Worm (Caenorhabditis elegans): ENCODE results near the gene hmit-1.2.

ce11 chrV:18506772-18507171, 17.8 kb upstream of the hmit-1.2 start:
- TF ChIP-seq hmg-11 (tag; optimal IDR thresholded peaks at IDR 0.05) (no peak), unc-62 (GFP tag; optimal IDR thresholded peaks at IDR 0.05) (no peak), nhr-28 (tag; optimal IDR thresholded peaks at IDR 0.05) (no peak), mml-1 (tag; optimal IDR thresholded peaks at IDR 0.05) (no peak), snpc-4 (tag; optimal IDR thresholded peaks at IDR 0.05) (no peak), fos-1 (tag; optimal IDR thresholded peaks at IDR 0.05) (no peak), ZK546.5 (tag; optimal IDR thresholded peaks at IDR 0.05) (no peak), ztf-11 (tag; optimal IDR thresholded peaks at IDR 0.05) (no peak), jun-1 (tag; optimal IDR thresholded peaks at IDR 0.05) (no peak), sea-2 (GFP tag; optimal IDR thresholded peaks at IDR 0.05) (no peak), nhr-11 (tag; optimal IDR thresholded peaks at IDR 0.05) (no peak), ama-1 (optimal IDR thresholded peaks at IDR 0.05) (no peak), tbx-2 (tag; optimal IDR thresholded peaks at IDR 0.05) (no peak), elt-2 (tag; optimal IDR thresholded peaks at IDR 0.05) (no peak)
